Fruit fly (Drosophila melanogaster) whole organism, pupa: Measurements from ENCODE around the gene CG12024.
A peak's percentile ranks its signal among the peaks of the same experiment; 100 is the strongest.

Experiments
- CG12605 ChIP-seq: fragments of 200-800 bp; sonication (Bioruptor generic); IDR thresholded peaks from 2 replicates; pipeline ENCODE4 v1.3.6; 2022; ENCODE audit warnings: missing biosample characterization, missing genetic modification characterization
- CG13204 ChIP-seq: fragments of 200-800 bp; sonication (Bioruptor generic); optimal IDR thresholded peaks from 2 replicates; lab custom pipeline; 2018; ENCODE audit warnings: missing biosample characterization, mild to moderate bottlenecking, missing genetic modification characterization, moderate library complexity
- CG14655 ChIP-seq: fragments of 200-800 bp; sonication (Bioruptor generic); optimal IDR thresholded peaks from 3 replicates; lab custom pipeline; 2017; ENCODE audit warnings: mild to moderate bottlenecking, missing biosample characterization, missing genetic modification reagents, missing genetic modification characterization
- CG15710 ChIP-seq: fragments of 200-800 bp; sonication (Bioruptor generic); optimal IDR thresholded peaks from 2 replicates; lab custom pipeline; 2018; ENCODE audit warnings: missing biosample characterization, mild to moderate bottlenecking, missing genetic modification characterization, moderate library complexity
- CG32121 ChIP-seq: fragments of 200-800 bp; sonication (Bioruptor generic); IDR thresholded peaks from 2 replicates; pipeline ENCODE4 v1.3.6; 2022; ENCODE audit warnings: missing biosample characterization, missing genetic modification characterization
- CG34367 ChIP-seq: fragments of 200-800 bp; sonication (Bioruptor generic); optimal IDR thresholded peaks from 2 replicates; lab custom pipeline; 2018; ENCODE audit warnings: missing biosample characterization, mild to moderate bottlenecking, missing genetic modification characterization
- CG4496 ChIP-seq: fragments of 200-800 bp; sonication (Bioruptor generic); IDR thresholded peaks from 3 replicates; pipeline ENCODE4 v1.3.6; 2022; ENCODE audit warnings: missing biosample characterization, missing genetic modification characterization
- CG8159 ChIP-seq: fragments of 200-800 bp; sonication (Bioruptor generic); optimal IDR thresholded peaks from 3 replicates; lab custom pipeline; 2018; ENCODE audit warnings: missing biosample characterization, mild to moderate bottlenecking, missing genetic modification characterization, moderate library complexity
- CG8301 ChIP-seq: fragments of 200-800 bp; sonication (Bioruptor generic); optimal IDR thresholded peaks from 2 replicates; lab custom pipeline; 2018; ENCODE audit warnings: missing biosample characterization, mild to moderate bottlenecking, missing genetic modification characterization
- CG9948 ChIP-seq: fragments of 200-800 bp; sonication (Bioruptor generic); optimal IDR thresholded peaks from 2 replicates; lab custom pipeline; 2018; ENCODE audit warnings: missing biosample characterization, mild to moderate bottlenecking, missing genetic modification characterization, moderate library complexity
- D1 ChIP-seq: fragments of 200-800 bp; sonication (Bioruptor generic); optimal IDR thresholded peaks from 2 replicates; lab custom pipeline; 2018; ENCODE audit warnings: missing biosample characterization, mild to moderate bottlenecking, missing genetic modification characterization, moderate library complexity
- Pif1B ChIP-seq: fragments of 200-800 bp; sonication (Bioruptor generic); optimal IDR thresholded peaks from 3 replicates; lab custom pipeline; 2016; ENCODE audit warnings: missing biosample characterization, missing genetic modification characterization
- fd96Ca ChIP-seq: fragments of 200-800 bp; sonication (Bioruptor generic); IDR thresholded peaks from 3 replicates; pipeline ENCODE4 v1.3.6; 2022; ENCODE audit warnings: missing biosample characterization, missing genetic modification characterization

- TF ChIP-seq CG13204 (GFP tag; lab: Kevin White, UChicago), result peak; percentile 95
- TF ChIP-seq fd96Ca, result peak; percentile 72; the same call in 2 of the 3 replicates
- peak; percentile 71 for TF ChIP-seq CG32121 (GFP tag; lab: Robert Waterston, UW)
- peak; percentile 82 for TF ChIP-seq CG15710 (tag; lab: Kevin White, UChicago)
- TF ChIP-seq CG34367, result peak; percentile 83
- peak; percentile 52 for TF ChIP-seq CG9948 (tag; lab: Kevin White, UChicago)
- peak; percentile 88 for TF ChIP-seq CG4496
- peak; percentile 96 for TF ChIP-seq CG12605
- peak; percentile 73 for TF ChIP-seq Pif1B (GFP tag; lab: Kevin White, UChicago)
- TF ChIP-seq CG8159 (tag; lab: Kevin White, UChicago), result peak; percentile 80
- peak; percentile 70 for TF ChIP-seq CG14655 (GFP tag; lab: Kevin White, UChicago)
- peak; percentile 8 for TF ChIP-seq D1
- TF ChIP-seq CG8301 (tag; lab: Kevin White, UChicago), result peak; percentile 69
These were observed 46.7 kb upstream of the CG12024 start, which contains the start of gene GV1 for dm6 chr3L:1810288-1810687.
